Fruit fly (Drosophila melanogaster) whole organism, prepupa: ENCODE results near the gene Spn.

ENCODE experiments used
- Blimp-1 ChIP-seq: fragments of 200-800 bp; sonication (Bioruptor generic); optimal IDR thresholded peaks from 3 replicates; lab custom pipeline; 2017; ENCODE audit warnings: missing biosample characterization, missing genetic modification characterization, mild to moderate bottlenecking, moderate library complexity, missing genetic modification reagents
- CG10631 ChIP-seq: fragments of 200-800 bp; sonication (Bioruptor generic); optimal IDR thresholded peaks from 2 replicates; lab custom pipeline; 2016; ENCODE audit warnings: missing biosample characterization, missing genetic modification characterization
- CG10669 ChIP-seq: fragments of 200-800 bp; sonication (Bioruptor generic); optimal IDR thresholded peaks from 3 replicates; lab custom pipeline; 2018; ENCODE audit warnings: missing biosample characterization, mild to moderate bottlenecking, missing genetic modification characterization, moderate library complexity
- CG11294 ChIP-seq: fragments of 200-800 bp; sonication (Bioruptor generic); IDR thresholded peaks from 2 replicates; pipeline ENCODE4 v1.3.6; 2022; ENCODE audit warnings: missing biosample characterization, missing genetic modification characterization
- CG11762 ChIP-seq: fragments of 200-800 bp; sonication (Bioruptor generic); optimal IDR thresholded peaks from 3 replicates; lab custom pipeline; 2016; ENCODE audit warnings: missing biosample characterization, missing genetic modification characterization; ENCODE audit not compliant: insufficient read depth
- CG11902 ChIP-seq: fragments of 200-800 bp; sonication (Bioruptor generic); optimal IDR thresholded peaks from 3 replicates; lab custom pipeline; 2016; ENCODE audit warnings: missing biosample characterization, missing genetic modification characterization
- CG15336 ChIP-seq: fragments of 200-800 bp; sonication (Bioruptor generic); IDR thresholded peaks from 2 replicates; pipeline ENCODE4 v1.3.6; 2022; ENCODE audit warnings: missing biosample characterization, missing genetic modification characterization
- CG1621 ChIP-seq: fragments of 200-800 bp; sonication (Bioruptor generic); optimal IDR thresholded peaks from 3 replicates; lab custom pipeline; 2018; ENCODE audit warnings: missing biosample characterization, mild to moderate bottlenecking, missing genetic modification characterization
- CG16779 ChIP-seq: fragments of 200-800 bp; sonication (Bioruptor generic); optimal IDR thresholded peaks from 3 replicates; lab custom pipeline; 2017; ENCODE audit warnings: missing biosample characterization, mild to moderate bottlenecking, missing genetic modification characterization
- CG3032 ChIP-seq: fragments of 200-800 bp; optimal IDR thresholded peaks from 2 replicates; lab custom pipeline; 2019; ENCODE audit warnings: missing biosample characterization, mild to moderate bottlenecking, missing genetic modification characterization, moderate library complexity
- CG31627 ChIP-seq: fragments of 200-800 bp; sonication (Bioruptor generic); optimal IDR thresholded peaks from 3 replicates; lab custom pipeline; 2016; ENCODE audit warnings: missing biosample characterization, missing genetic modification characterization
- CG34406 ChIP-seq: fragments of 200-800 bp; sonication (Bioruptor generic); optimal IDR thresholded peaks from 3 replicates; lab custom pipeline; 2016; ENCODE audit warnings: missing biosample characterization, missing genetic modification characterization
- CG3919 ChIP-seq: fragments of 200-800 bp; sonication (Bioruptor generic); optimal IDR thresholded peaks from 3 replicates; lab custom pipeline; 2016; ENCODE audit warnings: missing biosample characterization, missing genetic modification characterization
- CG4318 ChIP-seq: fragments of 200-800 bp; sonication (Bioruptor generic); optimal IDR thresholded peaks from 3 replicates; lab custom pipeline; 2017; ENCODE audit warnings: missing biosample characterization, mild to moderate bottlenecking, missing genetic modification characterization
- CG6163 ChIP-seq: fragments of 200-800 bp; sonication (Bioruptor generic); IDR thresholded peaks from 3 replicates; pipeline ENCODE4 v1.3.6; 2022; ENCODE audit warnings: missing biosample characterization, missing genetic modification characterization
- CG6276 ChIP-seq: fragments of 200-800 bp; sonication (Bioruptor generic); optimal IDR thresholded peaks from 2 replicates; lab custom pipeline; 2017; ENCODE audit warnings: missing biosample characterization, mild to moderate bottlenecking, missing genetic modification characterization
- CG6792 ChIP-seq: fragments of 200-800 bp; sonication (Bioruptor generic); optimal IDR thresholded peaks from 3 replicates; lab custom pipeline; 2016; ENCODE audit warnings: missing biosample characterization, missing genetic modification characterization
- CG6808 ChIP-seq: fragments of 200-800 bp; sonication (Bioruptor generic); optimal IDR thresholded peaks from 3 replicates; lab custom pipeline; 2017; ENCODE audit warnings: missing biosample characterization, missing genetic modification characterization, mild to moderate bottlenecking, moderate library complexity, missing genetic modification reagents
- CG6854 ChIP-seq: fragments of 200-800 bp; sonication (Bioruptor generic); optimal IDR thresholded peaks from 2 replicates; lab custom pipeline; 2017; ENCODE audit warnings: missing biosample characterization, mild to moderate bottlenecking, missing genetic modification characterization
- CG7368 ChIP-seq: fragments of 200-800 bp; sonication (Bioruptor generic); optimal IDR thresholded peaks from 3 replicates; lab custom pipeline; 2016; ENCODE audit warnings: missing biosample characterization, missing genetic modification characterization
- CG8319 ChIP-seq: fragments of 200-800 bp; sonication (Bioruptor generic); optimal IDR thresholded peaks from 3 replicates; lab custom pipeline; 2016; ENCODE audit warnings: missing biosample characterization, missing genetic modification characterization
- CG9139 ChIP-seq: fragments of 200-800 bp; sonication (Bioruptor generic); optimal IDR thresholded peaks from 3 replicates; lab custom pipeline; 2017; ENCODE audit warnings: missing biosample characterization, mild to moderate bottlenecking, missing genetic modification characterization
- Eip75B ChIP-seq: fragments of 200-800 bp; sonication (Bioruptor generic); optimal IDR thresholded peaks from 3 replicates; lab custom pipeline; 2016; ENCODE audit warnings: missing biosample characterization, missing genetic modification characterization
- Eip78C ChIP-seq: fragments of 200-800 bp; sonication (Bioruptor generic); peaks from one replicate; lab custom pipeline; 2016; ENCODE audit warnings: missing biosample characterization, missing genetic modification characterization
- Eip93F ChIP-seq: fragments of 200-800 bp; sonication (Bioruptor generic); optimal IDR thresholded peaks from 2 replicates; lab custom pipeline; 2016; ENCODE audit warnings: missing biosample characterization, mild to moderate bottlenecking, missing genetic modification characterization
- Hr39 ChIP-seq: fragments of 200-800 bp; sonication (Bioruptor generic); optimal IDR thresholded peaks from 2 replicates; lab custom pipeline; 2016; ENCODE audit warnings: missing biosample characterization, missing genetic modification characterization
- Hr4 ChIP-seq: fragments of 200-800 bp; sonication (Bioruptor generic); optimal IDR thresholded peaks from 3 replicates; lab custom pipeline; 2016; ENCODE audit warnings: missing biosample characterization, missing genetic modification characterization
- Lpt ChIP-seq: fragments of 200-800 bp; sonication (Bioruptor generic); optimal IDR thresholded peaks from 3 replicates; lab custom pipeline; 2016; ENCODE audit warnings: missing biosample characterization, missing genetic modification characterization
- Met ChIP-seq: fragments of 200-800 bp; sonication (Bioruptor generic); optimal IDR thresholded peaks from 3 replicates; lab custom pipeline; 2016; ENCODE audit warnings: missing biosample characterization, missing genetic modification characterization
- OdsH ChIP-seq: fragments of 200-800 bp; sonication (Bioruptor generic); optimal IDR thresholded peaks from 3 replicates; lab custom pipeline; 2016; ENCODE audit warnings: missing biosample characterization, missing genetic modification characterization
- Smox ChIP-seq: fragments of 200-800 bp; sonication (Bioruptor generic); optimal IDR thresholded peaks from 3 replicates; lab custom pipeline; 2016; ENCODE audit warnings: missing biosample characterization, missing genetic modification characterization
- Sox102F ChIP-seq: fragments of 200-800 bp; sonication (Bioruptor generic); optimal IDR thresholded peaks from 2 replicates; lab custom pipeline; 2016; ENCODE audit warnings: missing biosample characterization, mild to moderate bottlenecking, missing genetic modification characterization
- Sox15 ChIP-seq: fragments of 200-800 bp; sonication (Bioruptor generic); optimal IDR thresholded peaks from 3 replicates; lab custom pipeline; 2016; ENCODE audit warnings: missing biosample characterization, missing genetic modification characterization
- cyc ChIP-seq: fragments of 200-800 bp; sonication (Bioruptor generic); optimal IDR thresholded peaks from 3 replicates; lab custom pipeline; 2016; ENCODE audit warnings: missing biosample characterization, missing genetic modification characterization
- dsx ChIP-seq: fragments of 200-800 bp; optimal IDR thresholded peaks from 3 replicates; lab custom pipeline; 2019; ENCODE audit warnings: missing biosample characterization, mild to moderate bottlenecking, missing genetic modification characterization, moderate library complexity; ENCODE audit not compliant: poor library complexity, severe bottlenecking
- eg ChIP-seq: fragments of 200-800 bp; sonication (Bioruptor generic); IDR thresholded peaks from 3 replicates; pipeline ENCODE4 v1.3.6; 2022; ENCODE audit warnings: missing biosample characterization, missing genetic modification characterization
- esn ChIP-seq: fragments of 200-800 bp; sonication (Bioruptor generic); optimal IDR thresholded peaks from 2 replicates; lab custom pipeline; 2016; ENCODE audit warnings: missing biosample characterization, mild to moderate bottlenecking, missing genetic modification characterization, moderate library complexity
- net ChIP-seq: fragments of 200-800 bp; sonication (Bioruptor generic); optimal IDR thresholded peaks from 3 replicates; lab custom pipeline; 2016; ENCODE audit warnings: missing biosample characterization, missing genetic modification characterization
- ss ChIP-seq, 2 experiments: fragments of 200-800 bp; sonication (Bioruptor generic); optimal IDR thresholded peaks; 2 replicates in 1 of 2; 3 replicates in 1 of 2; lab custom pipeline; 2017 to 2018; ENCODE audit warnings: mild to moderate bottlenecking in 2 of 2, missing biosample characterization in 2 of 2, missing genetic modification characterization in 2 of 2, moderate library complexity in 1 of 2
- svp ChIP-seq: fragments of 200-800 bp; sonication (Bioruptor generic); peaks from one replicate; lab custom pipeline; 2016; ENCODE audit warnings: missing biosample characterization, missing genetic modification characterization
- vri ChIP-seq: fragments of 200-800 bp; sonication (Bioruptor generic); optimal IDR thresholded peaks from 3 replicates; lab custom pipeline; 2016; ENCODE audit warnings: missing biosample characterization, mild to moderate bottlenecking, missing genetic modification characterization

Spn gene

DNA sequence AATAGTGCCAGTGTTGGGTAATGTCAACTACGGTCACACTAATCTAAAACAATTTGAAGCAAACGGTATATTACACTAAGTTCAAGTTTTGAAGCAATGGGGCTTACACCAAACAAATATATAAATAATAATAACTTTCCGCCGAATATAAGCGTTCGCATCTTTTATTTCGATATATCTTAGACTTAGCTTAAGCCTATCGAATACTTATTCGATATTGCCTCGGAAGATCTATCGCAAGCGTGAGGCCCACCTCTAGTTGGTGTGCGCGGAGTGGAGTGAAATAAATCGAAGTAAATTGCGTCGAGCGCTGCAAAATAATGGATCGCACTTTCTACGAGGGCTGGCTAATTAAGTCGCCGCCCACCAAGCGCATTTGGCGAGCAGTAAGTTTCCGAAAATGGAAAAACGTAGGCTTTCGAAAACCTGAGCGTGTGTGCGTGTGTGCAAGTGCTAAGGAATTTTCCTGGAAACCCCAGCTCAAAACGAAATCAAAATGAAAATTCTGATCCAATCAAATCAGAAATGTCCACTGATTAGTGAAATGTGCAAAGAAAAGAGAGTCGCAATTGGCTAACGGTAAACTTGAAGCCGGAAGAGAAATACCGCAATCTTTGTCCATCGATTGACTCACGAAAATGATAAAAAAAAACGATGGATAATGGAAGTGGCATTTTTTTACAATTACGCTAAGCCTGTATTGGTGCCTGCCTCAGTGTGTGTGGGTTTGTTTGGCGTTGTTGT, 35.2 kb upstream of the Spn start, which contains the start of gene dos (continued):
- TF ChIP-seq CG6276 (GFP tag; lab: Kevin White, UChicago) (peak; percentile 66), CG16779 (no peak), Sox102F (GFP tag; lab: Kevin White, UChicago) (peak; percentile 23), CG4318 (GFP tag; lab: Kevin White, UChicago) (no peak), Eip93F (GFP tag; lab: Kevin White, UChicago) (peak; percentile 6), Eip78C (GFP tag; lab: Kevin White, UChicago) (peak; percentile 81), vri (GFP tag; lab: Kevin White, UChicago) (peak; percentile 43), CG6808 (GFP tag; lab: Kevin White, UChicago) (peak; percentile 26), svp (GFP tag; lab: Kevin White, UChicago) (peak; percentile 82), dsx (GFP tag; lab: Kevin White, UChicago) (peak; percentile 34), Eip75B (GFP tag; lab: Kevin White, UChicago) (peak; percentile 30)

DNA sequence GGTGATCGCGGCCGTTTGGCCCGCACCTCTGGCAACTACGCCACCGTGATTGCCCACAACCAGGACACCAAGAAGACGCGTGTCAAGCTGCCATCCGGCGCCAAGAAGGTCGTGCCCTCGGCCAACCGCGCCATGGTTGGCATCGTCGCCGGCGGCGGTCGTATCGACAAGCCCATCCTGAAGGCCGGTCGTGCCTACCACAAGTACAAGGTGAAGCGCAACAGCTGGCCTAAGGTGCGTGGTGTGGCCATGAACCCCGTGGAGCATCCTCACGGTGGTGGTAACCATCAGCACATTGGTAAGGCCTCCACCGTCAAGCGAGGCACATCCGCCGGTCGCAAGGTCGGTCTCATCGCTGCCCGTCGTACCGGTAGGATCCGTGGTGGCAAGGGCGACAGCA, 34.2 kb upstream of the Spn start:
- TF ChIP-seq cyc (GFP tag; lab: Kevin White, UChicago) = no peak
- no peak for TF ChIP-seq Eip75B (GFP tag; lab: Kevin White, UChicago)
- TF ChIP-seq CG3919 (GFP tag; lab: Kevin White, UChicago) = no peak

DNA sequence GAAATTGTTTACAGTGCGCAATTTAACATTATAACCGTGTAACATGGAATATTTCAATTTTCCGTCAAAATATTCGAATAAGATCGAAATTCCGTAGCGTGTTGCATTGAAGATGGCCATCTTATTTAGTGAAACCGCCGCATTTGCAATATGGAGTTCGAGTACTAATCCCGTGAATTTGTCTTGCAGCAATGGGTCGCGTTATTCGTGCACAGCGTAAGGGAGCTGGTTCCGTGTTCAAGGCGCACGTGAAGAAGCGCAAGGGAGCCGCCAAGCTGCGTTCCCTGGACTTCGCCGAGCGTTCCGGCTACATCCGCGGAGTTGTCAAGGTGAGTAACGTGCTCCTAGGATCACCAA, 33.4 kb upstream of the Spn start:
- TF ChIP-seq CG15336 (GFP tag; lab: Robert Waterston, UW) (0 out of 2 replicates have a peak, but pooled peaks have one; percentile 3), Sox15 (GFP tag; lab: Kevin White, UChicago) (no peak)

DNA sequence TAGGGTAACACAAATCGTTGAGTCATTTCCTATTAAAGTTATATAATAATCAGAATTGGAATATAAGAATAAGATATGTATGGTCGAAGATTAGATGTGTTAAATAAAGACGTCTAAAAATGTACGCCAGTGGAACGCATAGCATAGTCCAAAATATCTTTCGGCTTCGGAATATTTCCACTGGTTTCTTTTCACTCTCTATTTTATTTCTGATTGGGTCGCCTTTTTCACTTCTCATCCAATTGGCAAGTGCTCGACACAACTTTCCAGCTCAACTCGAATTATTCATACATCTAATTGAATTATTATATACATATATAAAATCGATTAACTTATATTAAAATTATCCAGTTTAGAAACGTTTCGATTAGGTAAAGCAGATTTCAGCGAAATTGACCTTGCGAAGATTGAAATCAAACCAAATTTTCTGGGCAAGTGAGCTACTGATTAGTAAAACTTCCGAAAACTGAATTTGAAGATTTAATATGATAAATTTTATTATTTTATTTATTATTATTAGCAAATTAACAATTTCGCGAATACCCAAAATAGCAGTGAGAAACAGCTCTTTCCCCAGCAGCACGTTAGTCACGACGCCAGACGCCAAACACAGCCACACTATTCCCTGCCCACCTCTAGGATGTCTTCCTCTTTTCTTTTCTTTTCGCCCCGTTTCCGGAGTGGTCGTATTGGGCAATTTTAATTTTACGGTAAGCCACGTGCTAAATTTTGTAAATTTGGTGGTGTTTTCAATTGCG, 32.9 kb upstream of the Spn start, which contains the start of gene RpL8:
TSS of gene RpL8 (plus strand) at position 653 of the 758 bp plus-strand sequence.
- peak; percentile 75 for TF ChIP-seq Hr39 (GFP tag; lab: Kevin White, UChicago)
- TF ChIP-seq Sox102F (GFP tag; lab: Kevin White, UChicago) = peak; percentile 84
- peak; percentile 81 for TF ChIP-seq cyc (GFP tag; lab: Kevin White, UChicago)
- peak; percentile 86 for TF ChIP-seq net
- peak; percentile 71 for TF ChIP-seq Smox (GFP tag; lab: Kevin White, UChicago)
- TF ChIP-seq CG10631 = peak; percentile 51
- peak; percentile 46 for TF ChIP-seq dsx (GFP tag; lab: Kevin White, UChicago)
- TF ChIP-seq CG6792 = peak; percentile 62
- TF ChIP-seq CG11902 = peak; percentile 56
- peak; percentile 94 for TF ChIP-seq CG6854 (GFP tag; lab: Kevin White, UChicago)
- TF ChIP-seq Eip78C (GFP tag; lab: Kevin White, UChicago) = peak; percentile 92
- TF ChIP-seq ss (GFP tag; optimal IDR thresholded peaks at IDR 0.05; lab: Kevin White, UChicago) = peak; percentile 77 to 82
- TF ChIP-seq CG7368 (GFP tag; lab: Kevin White, UChicago) = peak; percentile 84
- peak; percentile 77 for TF ChIP-seq esn (GFP tag; lab: Kevin White, UChicago)
- peak; percentile 70 for TF ChIP-seq CG34406 (GFP tag; lab: Kevin White, UChicago)
- peak; percentile 58 for TF ChIP-seq Hr4 (GFP tag; lab: Kevin White, UChicago)
- TF ChIP-seq CG4318 (GFP tag; lab: Kevin White, UChicago) = peak; percentile 66
- peak; percentile 77 for TF ChIP-seq CG9139
- peak; percentile 66 for TF ChIP-seq Blimp-1 (GFP tag; lab: Kevin White, UChicago)
- TF ChIP-seq Sox15 (GFP tag; lab: Kevin White, UChicago) = peak; percentile 35
- TF ChIP-seq CG6276 (GFP tag; lab: Kevin White, UChicago) = peak; percentile 27
- peak; percentile 68 for TF ChIP-seq svp (GFP tag; lab: Kevin White, UChicago)
- TF ChIP-seq CG11762 = peak; percentile 60
- TF ChIP-seq CG31627 (GFP tag; lab: Kevin White, UChicago) = peak; percentile 71
- TF ChIP-seq OdsH (GFP tag; lab: Kevin White, UChicago) = peak; percentile 78
- peak; percentile 56 for TF ChIP-seq CG3032 (tag; lab: Kevin White, UChicago)
- peak; percentile 58 for TF ChIP-seq CG10669 (GFP tag; lab: Kevin White, UChicago)
- peak; percentile 57 for TF ChIP-seq CG8319
- peak; percentile 73 for TF ChIP-seq CG1621 (tag; lab: Kevin White, UChicago)
- TF ChIP-seq Lpt (GFP tag; lab: Kevin White, UChicago) = no peak
- TF ChIP-seq CG11294 = peak; percentile 35
- TF ChIP-seq eg (GFP tag; lab: Robert Waterston, UW) = peak; percentile 84
- peak; percentile 75 for TF ChIP-seq Met (GFP tag; lab: Kevin White, UChicago)
- TF ChIP-seq Eip93F (GFP tag; lab: Kevin White, UChicago) = no peak
- peak; percentile 91 for TF ChIP-seq CG6163 (GFP tag; lab: Robert Waterston, UW)
